ENCODE assay signal across 1 fruit fly cellular context in the genomic region with DNA sequence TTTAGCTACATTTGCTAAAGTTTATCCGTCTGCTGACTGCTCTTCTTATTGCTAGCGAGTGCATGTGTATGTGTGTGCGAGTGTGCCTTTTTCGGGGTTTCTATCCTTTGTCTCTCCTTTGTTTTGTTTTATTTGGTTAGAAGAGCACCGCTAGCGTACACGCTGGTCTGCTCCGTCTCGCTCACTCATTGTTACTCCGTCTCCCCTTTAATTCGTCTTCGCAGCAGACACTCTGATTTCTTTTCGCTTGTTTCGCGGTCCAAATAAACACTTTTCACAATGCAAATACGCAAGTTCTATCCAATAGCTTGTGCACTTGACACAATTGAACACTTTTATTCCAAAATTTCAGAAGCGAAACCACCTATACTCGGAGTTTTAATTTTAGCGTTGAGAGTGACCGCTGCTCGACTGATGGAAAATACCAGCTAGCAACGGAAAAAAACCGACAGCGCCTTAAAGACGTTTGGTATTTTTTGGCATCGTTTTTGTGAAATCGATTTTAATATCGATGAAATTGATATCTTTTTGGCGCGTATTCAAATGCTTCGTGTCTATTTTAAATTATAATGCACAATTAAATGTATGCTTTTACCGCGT.
TF ChIP-seq lines count a peak whose summit lies in the region.

A gene (minus strand): TSS at position 423 of the 600 bp plus-strand sequence.

TF ChIP-seq in whole organism, embryonic, 481 proteins besides CTCF, POLR2A, EP300 and RAD21 (continued from another document):
- TF ChIP-seq fu2 (GFP tag; optimal IDR thresholded peaks at IDR 0.05; lab: Kevin White, UChicago) (peak; percentile 14), tna (GFP tag; IDR thresholded peaks at IDR 0.05; lab: Robert Waterston, UW; ENCODE audit: partially characterized antibody) (no peak), Bgb (GFP tag; IDR thresholded peaks at IDR 0.05; lab: Robert Waterston, UW; ENCODE audit: partially characterized antibody) (peak; percentile 33; the same call in 1 of the 2 replicates), NfI (GFP tag; optimal IDR thresholded peaks at IDR 0.05; lab: Kevin White, UChicago) (no peak), Scr (GFP tag; IDR thresholded peaks at IDR 0.05; lab: Robert Waterston, UW; ENCODE audit: partially characterized antibody) (peak; percentile 58), her (GFP tag; optimal IDR thresholded peaks at IDR 0.05; lab: Kevin White, UChicago) (peak; percentile 1), CG8924 (tag; optimal IDR thresholded peaks at IDR 0.05; lab: Kevin White, UChicago) (peak; percentile 89), CG9817 (tag; optimal IDR thresholded peaks at IDR 0.05; lab: Kevin White, UChicago) (no peak), Nf-YC (tag; optimal IDR thresholded peaks at IDR 0.05; lab: Kevin White, UChicago) (peak; percentile 90), CG6765 (GFP tag; optimal IDR thresholded peaks at IDR 0.05; lab: Kevin White, UChicago) (no peak), CG18262 (tag; optimal IDR thresholded peaks at IDR 0.05; lab: Kevin White, UChicago) (no peak), al (GFP tag; IDR thresholded peaks at IDR 0.05; lab: Robert Waterston, UW) (no peak), CG1233 (GFP tag; optimal IDR thresholded peaks at IDR 0.05; lab: Kevin White, UChicago) (no peak), stwl (tag; optimal IDR thresholded peaks at IDR 0.05; lab: Kevin White, UChicago) (peak; percentile 58), kni (GFP tag; optimal IDR thresholded peaks at IDR 0.05; lab: Kevin White, UChicago) (no peak), cato (GFP tag; optimal IDR thresholded peaks at IDR 0.05; lab: Kevin White, UChicago; ENCODE audit: borderline replicate concordance) (no peak), HmgZ (tag; optimal IDR thresholded peaks at IDR 0.05; lab: Kevin White, UChicago) (peak; percentile 34), GATAe (GFP tag; conservative IDR thresholded peaks at IDR 0.05; lab: Robert Waterston, UW) (no peak), Ada2b (GFP tag; IDR thresholded peaks at IDR 0.05; lab: Robert Waterston, UW) (no peak), run (tag; optimal IDR thresholded peaks at IDR 0.05; lab: Kevin White, UChicago) (peak; percentile 47), gcm (GFP tag; optimal IDR thresholded peaks at IDR 0.05; lab: Kevin White, UChicago) (peak; percentile 7), repo (GFP tag; optimal IDR thresholded peaks at IDR 0.05; lab: Kevin White, UChicago) (peak; percentile 6), Fer1 (GFP tag; optimal IDR thresholded peaks at IDR 0.05; lab: Kevin White, UChicago) (peak; percentile 33), ci (GFP tag; IDR thresholded peaks at IDR 0.05; lab: Robert Waterston, UW) (peak; percentile 8; the same call in 1 of the 3 replicates), Doc2 (GFP tag; IDR thresholded peaks at IDR 0.05; lab: Robert Waterston, UW) (no peak), tll (GFP tag; optimal IDR thresholded peaks at IDR 0.05; lab: Kevin White, UChicago) (peak in 1 of 2 experiments; percentile 41), Ets97D (GFP tag; optimal IDR thresholded peaks at IDR 0.05; lab: Kevin White, UChicago) (peak; percentile 49), sens (GFP tag; lab: Kevin White, UChicago) (peak; percentile 78), NC2β (GFP tag; optimal IDR thresholded peaks at IDR 0.05; lab: Kevin White, UChicago) (peak; percentile 7), cg (GFP tag; optimal IDR thresholded peaks at IDR 0.05; lab: Kevin White, UChicago) (peak; percentile 94), vvl (GFP tag; IDR thresholded peaks at IDR 0.05; lab: Robert Waterston, UW) (0 out of 2 replicates have a peak, but pooled peaks have one; percentile 11), dan (GFP tag; IDR thresholded peaks at IDR 0.05; lab: Robert Waterston, UW) (no peak), Abd-B (GFP tag; optimal IDR thresholded peaks at IDR 0.05; lab: Kevin White, UChicago) (no peak), tio (GFP tag; optimal IDR thresholded peaks at IDR 0.05; lab: Kevin White, UChicago) (no peak), CoRest (tag; optimal IDR thresholded peaks at IDR 0.05; lab: Kevin White, UChicago) (peak; percentile 6), slou (GFP tag; optimal IDR thresholded peaks at IDR 0.05; lab: Kevin White, UChicago) (no peak), Myb (GFP tag; optimal IDR thresholded peaks at IDR 0.05; lab: Kevin White, UChicago) (peak; percentile 30), insv (GFP tag; optimal IDR thresholded peaks at IDR 0.05; lab: Kevin White, UChicago) (peak in 1 of 2 experiments; percentile 15), HmgD (GFP tag; optimal IDR thresholded peaks at IDR 0.05; lab: Kevin White, UChicago) (peak; percentile 75), CG8478 (optimal IDR thresholded peaks at IDR 0.05; lab: Kevin White, UChicago) (peak; percentile 95), CG3281 (GFP tag; optimal IDR thresholded peaks at IDR 0.05; lab: Kevin White, UChicago) (peak; percentile 15), dimm (GFP tag; IDR thresholded peaks at IDR 0.05; lab: Robert Waterston, UW) (no peak), sug (tag; optimal IDR thresholded peaks at IDR 0.05; lab: Kevin White, UChicago) (no peak), Nf-YA (GFP tag; IDR thresholded peaks at IDR 0.05; lab: Robert Waterston, UW) (no peak), caup (GFP tag; optimal IDR thresholded peaks at IDR 0.05; lab: Kevin White, UChicago; ENCODE audit: severe bottlenecking) (peak; percentile 15), ewg (GFP tag; optimal IDR thresholded peaks at IDR 0.05; lab: Kevin White, UChicago) (no peak), chinmo (GFP tag; IDR thresholded peaks at IDR 0.05; lab: Robert Waterston, UW; ENCODE audit: partially characterized antibody) (peak; percentile 69; the same call in 1 of the 4 replicates), CG10366 (GFP tag; IDR thresholded peaks at IDR 0.05; lab: Robert Waterston, UW) (no peak), kay (GFP tag; optimal IDR thresholded peaks at IDR 0.05; lab: Kevin White, UChicago) (no peak), psq (GFP tag; optimal IDR thresholded peaks at IDR 0.05; lab: Kevin White, UChicago) (peak; percentile 100), chm (GFP tag; IDR thresholded peaks at IDR 0.05; lab: Robert Waterston, UW) (no peak), CG18764 (GFP tag; optimal IDR thresholded peaks at IDR 0.05; lab: Kevin White, UChicago) (no peak), Lhr (GFP tag; optimal IDR thresholded peaks at IDR 0.05; lab: Kevin White, UChicago) (peak; percentile 52), CG6654 (GFP tag; optimal IDR thresholded peaks at IDR 0.05; lab: Kevin White, UChicago) (no peak), crol (GFP tag; IDR thresholded peaks at IDR 0.05; lab: Robert Waterston, UW) (peak; percentile 74), grau (tag; optimal IDR thresholded peaks at IDR 0.05; lab: Kevin White, UChicago) (no peak), Sin3A (optimal IDR thresholded peaks at IDR 0.05; lab: Kevin White, UChicago) (peak; percentile 72), Kr (GFP tag; optimal IDR thresholded peaks at IDR 0.05; lab: Kevin White, UChicago) (no peak), Opbp (GFP tag; IDR thresholded peaks at IDR 0.05; lab: Robert Waterston, UW; ENCODE audit: partially characterized antibody) (0 out of 3 replicates have a peak, but pooled peaks have one; percentile 34), nerfin-1 (tag; optimal IDR thresholded peaks at IDR 0.05; lab: Kevin White, UChicago) (peak; percentile 32), sens-2 (GFP tag; IDR thresholded peaks at IDR 0.05; lab: Robert Waterston, UW) (no peak), CG15514 (GFP tag; optimal IDR thresholded peaks at IDR 0.05; lab: Kevin White, UChicago) (peak; percentile 40), CG10267 (tag; optimal IDR thresholded peaks at IDR 0.05; lab: Kevin White, UChicago) (peak; percentile 53), Ptx1 (GFP tag; IDR thresholded peaks at IDR 0.05; lab: Robert Waterston, UW) (no peak), pum (GFP tag; optimal IDR thresholded peaks at IDR 0.05; lab: Kevin White, UChicago) (no peak), CG11093 (GFP tag; IDR thresholded peaks at IDR 0.05; lab: Robert Waterston, UW) (no peak), Gug (GFP tag; IDR thresholded peaks at IDR 0.05; lab: Robert Waterston, UW) (no peak), MBD-R2 (GFP tag; IDR thresholded peaks at IDR 0.05; lab: Robert Waterston, UW) (peak; percentile 59), salm (tag; optimal IDR thresholded peaks at IDR 0.05; lab: Kevin White, UChicago) (peak; percentile 10), twi (tag; optimal IDR thresholded peaks at IDR 0.05; lab: Kevin White, UChicago) (no peak), gt (GFP tag; IDR thresholded peaks at IDR 0.05; lab: Robert Waterston, UW) (no peak), CG9727 (GFP tag; optimal IDR thresholded peaks at IDR 0.05; lab: Kevin White, UChicago) (peak; percentile 2), ttk (GFP tag; IDR thresholded peaks at IDR 0.05; lab: Robert Waterston, UW) (peak; percentile 13; the same call in 1 of the 2 replicates), CG31441 (GFP tag; IDR thresholded peaks at IDR 0.05; lab: Robert Waterston, UW) (0 out of 2 replicates have a peak, but pooled peaks have one; percentile 40), ind (GFP tag; optimal IDR thresholded peaks at IDR 0.05; lab: Kevin White, UChicago) (no peak), Dip2 (GFP tag; IDR thresholded peaks at IDR 0.05; lab: Robert Waterston, UW) (no peak), CG34224 (GFP tag; IDR thresholded peaks at IDR 0.05; lab: Robert Waterston, UW; ENCODE audit: partially characterized antibody) (peak; percentile 16; the same call in 1 of the 3 replicates), CG30403 (GFP tag; optimal IDR thresholded peaks at IDR 0.05; lab: Kevin White, UChicago) (no peak), BEAF-32 (GFP tag; optimal IDR thresholded peaks at IDR 0.05; lab: Kevin White, UChicago) (peak; percentile 67)
